Fruit fly (Drosophila melanogaster) whole organism, embryonic: ENCODE measurements around the gene CG32188.

Experiments
- CG10274 ChIP-seq: fragments of 200-800 bp; sonication (Bioruptor generic); optimal IDR thresholded peaks from 3 replicates; lab custom pipeline; 2017; ENCODE audit warnings: missing biosample characterization, mild to moderate bottlenecking, missing genetic modification characterization
- CG10654 ChIP-seq: fragments of 200-800 bp; sonication (Bioruptor generic); optimal IDR thresholded peaks from 2 replicates; lab custom pipeline; 2016; ENCODE audit warnings: missing biosample characterization, missing genetic modification characterization
- CG17568 ChIP-seq: fragments of 200-800 bp; sonication (Bioruptor generic); optimal IDR thresholded peaks from 2 replicates; lab custom pipeline; 2018; ENCODE audit warnings: missing biosample characterization, mild to moderate bottlenecking, missing genetic modification characterization, moderate library complexity
- CG4730 ChIP-seq: fragments of 200-800 bp; sonication (Bioruptor generic); IDR thresholded peaks from 2 replicates; pipeline ENCODE4 v1.3.6; 2022; ENCODE audit warnings: missing biosample characterization, missing genetic modification characterization
- CG7357 ChIP-seq: fragments of 200-800 bp; sonication (Bioruptor generic); IDR thresholded peaks from 3 replicates; pipeline ENCODE4 v1.3.6; 2022; ENCODE audit warnings: missing biosample characterization, missing genetic modification characterization
- CG7786 ChIP-seq: fragments of 200-800 bp; sonication (Bioruptor generic); optimal IDR thresholded peaks from 2 replicates; lab custom pipeline; 2016; ENCODE audit warnings: missing biosample characterization, missing genetic modification characterization
- Gug ChIP-seq: fragments of 200-800 bp; sonication (Bioruptor generic); IDR thresholded peaks from 4 replicates; pipeline ENCODE4 v1.3.6; 2022; ENCODE audit warnings: missing biosample characterization, missing genetic modification characterization
- Sry-δ ChIP-seq: fragments of 200-800 bp; sonication (Bioruptor generic); optimal IDR thresholded peaks from 2 replicates; lab custom pipeline; 2016; ENCODE audit warnings: missing biosample characterization, missing genetic modification characterization
- cato ChIP-seq: fragments of 200-800 bp; sonication (Bioruptor generic); optimal IDR thresholded peaks from 2 replicates; lab custom pipeline; 2016; ENCODE audit warnings: missing biosample characterization, missing genetic modification characterization, borderline replicate concordance
- emc ChIP-seq: fragments of 200-800 bp; sonication (Bioruptor generic); optimal IDR thresholded peaks from 2 replicates; lab custom pipeline; 2016; ENCODE audit warnings: missing biosample characterization, missing genetic modification characterization
- org-1 ChIP-seq: fragments of 200-800 bp; sonication (Bioruptor generic); optimal IDR thresholded peaks from 2 replicates; lab custom pipeline; 2017; ENCODE audit warnings: missing biosample characterization, missing genetic modification characterization
- pb ChIP-seq: fragments of 200-800 bp; sonication (Bioruptor generic); optimal IDR thresholded peaks from 3 replicates; lab custom pipeline; 2016; ENCODE audit warnings: missing biosample characterization, missing genetic modification characterization
- rib ChIP-seq: fragments of 200-800 bp; sonication (Bioruptor generic); IDR thresholded peaks from 2 replicates; pipeline ENCODE4 v1.3.6; 2022; ENCODE audit warnings: missing biosample characterization, missing genetic modification characterization

dm6 chr3L:17833525-17833924 is at the start of gene CG32188:
- TF ChIP-seq CG7786 (GFP tag; lab: Kevin White, UChicago) (no peak), Gug (GFP tag; lab: Robert Waterston, UW) (no peak), rib (GFP tag; lab: Robert Waterston, UW) (no peak), CG17568 (GFP tag; lab: Kevin White, UChicago) (no peak), CG10654 (no peak), pb (GFP tag; lab: Kevin White, UChicago) (no peak), CG10274 (no peak), CG4730 (GFP tag; lab: Robert Waterston, UW) (no peak), org-1 (no peak), CG7357 (GFP tag; lab: Robert Waterston, UW) (no peak), Sry-δ (GFP tag; lab: Kevin White, UChicago) (no peak), cato (GFP tag; lab: Kevin White, UChicago) (no peak), emc (GFP tag; lab: Kevin White, UChicago) (no peak)
